Fruit fly (Drosophila melanogaster) whole organism, adult: ENCODE measurements around the gene CG10646.

Source experiments
- CG11617 ChIP-seq: fragments of 200-800 bp; sonication (Bioruptor generic); optimal IDR thresholded peaks from 2 replicates; lab custom pipeline; 2017; ENCODE audit warnings: mild to moderate bottlenecking, missing biosample characterization, missing genetic modification reagents, missing genetic modification characterization
- CG12768 ChIP-seq: fragments of 200-800 bp; sonication (Bioruptor generic); optimal IDR thresholded peaks from 2 replicates; lab custom pipeline; 2017; ENCODE audit warnings: missing biosample characterization, missing genetic modification characterization, mild to moderate bottlenecking, moderate library complexity, missing genetic modification reagents
- CG14711 ChIP-seq: fragments of 200-800 bp; sonication (Bioruptor generic); optimal IDR thresholded peaks from 2 replicates; lab custom pipeline; 2018; ENCODE audit warnings: missing biosample characterization, mild to moderate bottlenecking, missing genetic modification characterization, moderate library complexity
- CG1620 ChIP-seq: fragments of 200-800 bp; sonication (Bioruptor generic); optimal IDR thresholded peaks from 2 replicates; lab custom pipeline; 2016; ENCODE audit warnings: missing biosample characterization, missing genetic modification characterization
- CG33017 ChIP-seq: fragments of 200-800 bp; sonication (Bioruptor generic); optimal IDR thresholded peaks from 2 replicates; lab custom pipeline; 2018; ENCODE audit warnings: missing biosample characterization, mild to moderate bottlenecking, missing genetic modification characterization, moderate library complexity
- CG5204 ChIP-seq: fragments of 200-800 bp; sonication (Bioruptor generic); optimal IDR thresholded peaks from 2 replicates; lab custom pipeline; 2016; ENCODE audit warnings: missing biosample characterization, missing genetic modification characterization
- CG7045 ChIP-seq: fragments of 200-800 bp; sonication (Bioruptor generic); optimal IDR thresholded peaks from 2 replicates; lab custom pipeline; 2017; ENCODE audit warnings: missing biosample characterization, mild to moderate bottlenecking, missing genetic modification characterization
- CG7101 ChIP-seq: fragments of 200-800 bp; sonication (Bioruptor generic); optimal IDR thresholded peaks from 2 replicates; lab custom pipeline; 2018; ENCODE audit warnings: missing biosample characterization, mild to moderate bottlenecking, missing genetic modification characterization, moderate library complexity
- Clk ChIP-seq: fragments of 200-800 bp; sonication (Bioruptor generic); optimal IDR thresholded peaks from 2 replicates; lab custom pipeline; 2017; ENCODE audit warnings: missing biosample characterization, missing genetic modification characterization
- Crg-1 ChIP-seq: fragments of 200-800 bp; sonication (Bioruptor generic); optimal IDR thresholded peaks from 2 replicates; lab custom pipeline; 2016; ENCODE audit warnings: missing biosample characterization, missing genetic modification characterization
- Hr96 ChIP-seq: fragments of 200-800 bp; sonication (Bioruptor generic); optimal IDR thresholded peaks from 2 replicates; lab custom pipeline; 2016; ENCODE audit warnings: missing biosample characterization, missing genetic modification characterization
- Mnt ChIP-seq: fragments of 200-800 bp; sonication (Bioruptor generic); optimal IDR thresholded peaks from 2 replicates; lab custom pipeline; 2016; ENCODE audit warnings: missing biosample characterization, mild to moderate bottlenecking, missing genetic modification characterization
- bab1 ChIP-seq: fragments of 200-800 bp; sonication (Bioruptor generic); optimal IDR thresholded peaks from 3 replicates; lab custom pipeline; 2019; ENCODE audit warnings: missing biosample characterization, mild to moderate bottlenecking, missing genetic modification characterization, moderate library complexity
- cic ChIP-seq: fragments of 200-800 bp; sonication (Bioruptor generic); optimal IDR thresholded peaks from 2 replicates; lab custom pipeline; 2017; ENCODE audit warnings: missing biosample characterization, mild to moderate bottlenecking, missing genetic modification characterization, moderate library complexity
- cnc ChIP-seq, 2 experiments: fragments of >200 bp; optimal IDR thresholded peaks; 2 replicates each; lab custom pipeline; 2017
- kay ChIP-seq: fragments of 200-800 bp; sonication (Bioruptor generic); peaks from one replicate; lab custom pipeline; 2016; ENCODE audit warnings: missing biosample characterization, missing genetic modification characterization, borderline replicate concordance
- ovo ChIP-seq: fragments of 200-800 bp; sonication (Bioruptor generic); optimal IDR thresholded peaks from 2 replicates; lab custom pipeline; 2016; ENCODE audit warnings: missing biosample characterization, missing genetic modification characterization
- pad ChIP-seq: fragments of 200-800 bp; sonication (Bioruptor generic); optimal IDR thresholded peaks from 3 replicates; lab custom pipeline; 2017; ENCODE audit warnings: missing biosample characterization, missing genetic modification characterization, mild to moderate bottlenecking, moderate library complexity, missing genetic modification reagents
- tj ChIP-seq: fragments of 200-800 bp; sonication (Bioruptor generic); optimal IDR thresholded peaks from 3 replicates; lab custom pipeline; 2017; ENCODE audit warnings: missing biosample characterization, mild to moderate bottlenecking, missing genetic modification characterization, moderate library complexity
- toe ChIP-seq: fragments of 200-800 bp; sonication (Bioruptor generic); optimal IDR thresholded peaks from 2 replicates; lab custom pipeline; 2016; ENCODE audit warnings: missing biosample characterization, missing genetic modification characterization

Gene CG10646

dm6 chr3L:12532220-12532619, 28.5 kb upstream of the CG10646 start:
- TF ChIP-seq Mnt (GFP tag; lab: Kevin White, UChicago) (no peak), CG1620 (no peak), CG5204 (GFP tag; lab: Kevin White, UChicago) (no peak), Hr96 (GFP tag; lab: Kevin White, UChicago) (no peak), bab1 (no peak), pad (GFP tag; lab: Kevin White, UChicago) (no peak), Clk (GFP tag; lab: Kevin White, UChicago) (no peak), CG33017 (tag; lab: Kevin White, UChicago) (no peak), toe (no peak), CG12768 (GFP tag; lab: Kevin White, UChicago) (no peak), ovo (no peak), CG14711 (no peak)

DNA sequence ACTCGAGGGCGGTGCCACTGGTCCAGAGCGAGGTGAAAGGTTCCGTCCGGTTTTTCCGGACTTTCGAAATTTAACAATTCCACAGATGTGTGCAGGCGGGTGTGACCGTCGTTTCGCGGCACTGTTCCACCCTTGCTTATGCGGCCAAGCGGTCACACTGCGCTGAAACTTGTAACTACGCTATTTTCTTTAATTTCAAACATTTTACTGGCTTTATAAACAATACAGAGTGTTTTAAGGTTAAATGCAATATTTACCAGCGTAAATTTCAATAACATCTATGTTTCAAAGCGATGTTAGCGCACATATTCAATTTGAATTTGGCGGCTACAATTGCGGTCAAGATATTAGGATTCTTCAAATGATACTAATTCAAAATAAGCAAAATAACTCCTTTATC, 26.4 kb upstream of the CG10646 start, which contains the start of gene nst:
TSS of gene nst (minus strand) at position 128 of the 400 bp plus-strand sequence.
- TF ChIP-seq ovo (no peak), bab1 (peak; percentile 21), tj (peak; percentile 22), CG11617 (GFP tag; lab: Kevin White, UChicago) (no peak)

dm6 chr3L:12529431-12530007, 25.8 kb upstream of the CG10646 start:
- TF ChIP-seq CG11617 (GFP tag; lab: Kevin White, UChicago) (peak; percentile 21), CG7101 (tag; lab: Kevin White, UChicago) (peak; percentile 50), toe (no peak), CG7045 (GFP tag; lab: Kevin White, UChicago) (peak; percentile 36), cic (no peak), CG14711 (peak; percentile 3), cnc (optimal IDR thresholded peaks at IDR 0.05; lab: Kevin White, UChicago) (no peak), CG33017 (tag; lab: Kevin White, UChicago) (peak; percentile 66), pad (GFP tag; lab: Kevin White, UChicago) (no peak), kay (GFP tag; lab: Kevin White, UChicago) (no peak), CG1620 (no peak), bab1 (no peak), Mnt (GFP tag; lab: Kevin White, UChicago) (peak; percentile 50), Clk (GFP tag; lab: Kevin White, UChicago) (peak; percentile 19), ovo (peak; percentile 41), Hr96 (GFP tag; lab: Kevin White, UChicago) (no peak), tj (peak; percentile 15), Crg-1 (GFP tag; lab: Kevin White, UChicago) (no peak), CG5204 (GFP tag; lab: Kevin White, UChicago) (no peak), CG12768 (GFP tag; lab: Kevin White, UChicago) (no peak)

- TF ChIP-seq kay (GFP tag; lab: Kevin White, UChicago): no peak
- peak; percentile 55 for TF ChIP-seq bab1
- TF ChIP-seq Mnt (GFP tag; lab: Kevin White, UChicago): peak; percentile 98
- no peak for TF ChIP-seq toe
- peak; percentile 15 for TF ChIP-seq pad (GFP tag; lab: Kevin White, UChicago)
- TF ChIP-seq CG1620: peak; percentile 2
- peak; percentile 44 for TF ChIP-seq tj
- no peak for TF ChIP-seq CG5204 (GFP tag; lab: Kevin White, UChicago)
- peak; percentile 8 for TF ChIP-seq cic
- TF ChIP-seq CG14711: peak; percentile 20
- TF ChIP-seq CG11617 (GFP tag; lab: Kevin White, UChicago): peak; percentile 28
Observed at dm6 chr3L:12526433-12527113, 22.9 kb upstream of the CG10646 start, which contains the start of gene eIF2beta. Gene eIF2beta (minus strand): TSS chr3L:12526731.

DNA sequence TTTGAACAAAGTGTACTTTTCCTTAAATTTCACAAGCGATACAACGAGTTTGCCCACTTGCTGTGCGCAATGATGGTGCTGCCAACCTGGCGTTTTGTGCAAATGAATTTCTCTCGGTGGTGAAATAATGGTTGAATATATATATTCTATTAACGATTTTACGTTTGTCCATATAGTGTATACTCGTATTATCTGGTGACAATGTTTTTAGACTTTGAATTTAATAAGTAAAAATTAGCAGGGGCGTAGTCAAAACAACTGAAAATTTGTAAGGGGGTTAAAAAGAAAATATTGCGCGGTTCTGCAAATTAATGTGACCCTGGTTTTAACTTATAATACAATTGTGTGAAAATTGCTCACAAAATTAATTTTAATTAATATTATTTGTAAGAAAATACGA, 20.2 kb upstream of the CG10646 start, which contains the start of the genes ver and Gcn5:
TSS of gene ver (plus strand) at position 47 of the 400 bp plus-strand sequence.
TSS of gene Gcn5 (minus strand) at position 74 of the 400 bp plus-strand sequence.
- TF ChIP-seq CG33017 (tag; lab: Kevin White, UChicago): peak; percentile 98
- peak; percentile 94 for TF ChIP-seq tj
- TF ChIP-seq CG12768 (GFP tag; lab: Kevin White, UChicago): peak; percentile 99
- peak; percentile 96 for TF ChIP-seq bab1
- TF ChIP-seq CG1620: peak; percentile 97
- peak; percentile 97 for TF ChIP-seq toe
- TF ChIP-seq CG5204 (GFP tag; lab: Kevin White, UChicago): peak; percentile 97
- TF ChIP-seq cnc (optimal IDR thresholded peaks at IDR 0.05; lab: Kevin White, UChicago): no peak
- TF ChIP-seq CG11617 (GFP tag; lab: Kevin White, UChicago): peak; percentile 99
- peak; percentile 94 for TF ChIP-seq ovo
- TF ChIP-seq CG7101 (tag; lab: Kevin White, UChicago): peak; percentile 99
- TF ChIP-seq Crg-1 (GFP tag; lab: Kevin White, UChicago): peak; percentile 97
- peak; percentile 93 for TF ChIP-seq pad (GFP tag; lab: Kevin White, UChicago)
- peak; percentile 97 for TF ChIP-seq CG14711
- peak; percentile 99 for TF ChIP-seq CG7045 (GFP tag; lab: Kevin White, UChicago)
- TF ChIP-seq Clk (GFP tag; lab: Kevin White, UChicago): peak; percentile 97
- TF ChIP-seq Mnt (GFP tag; lab: Kevin White, UChicago): peak; percentile 94
- no peak for TF ChIP-seq kay (GFP tag; lab: Kevin White, UChicago)
- TF ChIP-seq cic: peak; percentile 90
- peak; percentile 94 for TF ChIP-seq Hr96 (GFP tag; lab: Kevin White, UChicago)

DNA sequence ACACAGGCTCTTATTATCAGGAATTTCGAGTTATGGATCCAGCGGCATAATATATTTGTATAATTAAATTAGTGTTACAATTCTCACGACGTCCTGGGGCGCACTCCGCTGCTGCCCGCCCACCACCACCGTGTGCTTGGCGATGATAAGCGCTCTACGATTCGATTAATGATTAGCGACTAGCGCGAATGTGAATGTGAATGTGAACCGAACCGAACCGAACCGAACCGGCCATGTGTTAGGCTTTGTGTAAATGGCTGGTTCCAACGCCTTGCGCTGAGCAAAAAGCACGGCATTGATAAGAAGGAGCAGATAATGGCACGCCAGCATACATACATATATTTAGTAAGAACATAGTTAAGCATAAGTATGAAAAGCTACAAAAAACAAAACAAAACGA, 15.6 kb upstream of the CG10646 start:
- TF ChIP-seq Crg-1 (GFP tag; lab: Kevin White, UChicago) (no peak), Mnt (GFP tag; lab: Kevin White, UChicago) (peak; percentile 73), cic (peak; percentile 83)
